Worm (Caenorhabditis elegans): ENCODE data around the gene C27C12.1.

The C27C12.1 gene

DNA sequence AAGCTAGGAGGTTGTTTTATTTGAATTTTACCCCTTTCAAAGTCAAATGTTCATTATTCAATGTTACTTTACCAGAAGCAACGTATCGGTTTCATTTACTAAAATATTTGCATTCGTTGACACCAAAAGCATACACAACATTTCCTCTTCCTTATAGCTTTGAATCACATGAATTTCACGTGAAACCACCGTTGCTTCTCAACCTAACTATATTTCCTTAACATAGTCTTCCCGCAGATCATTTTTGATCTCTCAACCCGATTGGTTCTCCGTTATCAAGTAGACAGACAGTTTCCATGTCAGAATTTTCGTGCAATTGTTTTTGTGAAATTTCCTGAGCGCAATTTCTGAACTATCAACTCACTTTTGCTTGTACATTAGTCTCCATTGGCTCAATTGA is 43.7 kb downstream of the C27C12.1 start:
- peak; percentile 0 for TF ChIP-seq gmeb-1 (tag; optimal IDR thresholded peaks at IDR 0.05)
- peak; percentile 48 for TF ChIP-seq sma-9 (GFP tag; optimal IDR thresholded peaks at IDR 0.05)
- no peak for TF ChIP-seq sma-9 (tag; optimal IDR thresholded peaks at IDR 0.05)
- no peak for TF ChIP-seq sem-4 (tag; optimal IDR thresholded peaks at IDR 0.05)

ce11 chrX:14808796-14809195 is 44.8 kb downstream of the C27C12.1 start:
- TF ChIP-seq skn-1 (tag; optimal IDR thresholded peaks at IDR 0.05): peak; percentile 90
- peak; percentile 6 for TF ChIP-seq sma-3 (GFP tag; optimal IDR thresholded peaks at IDR 0.05)
- TF ChIP-seq lsy-2 (tag; optimal IDR thresholded peaks at IDR 0.05): no peak
- peak; percentile 28 for TF ChIP-seq lin-13 (GFP tag; optimal IDR thresholded peaks at IDR 0.05)

ce11 chrX:14806936-14807335 is 46.6 kb downstream of the C27C12.1 start, which contains the start of gene F42D1.4:
F42D1.4 (plus strand) TSS chrX:14807236.
- TF ChIP-seq elt-3 (tag; optimal IDR thresholded peaks at IDR 0.05) (no peak), snpc-4 (tag; optimal IDR thresholded peaks at IDR 0.05) (no peak), nhr-25 (tag; optimal IDR thresholded peaks at IDR 0.05) (no peak), unc-62 (GFP tag; optimal IDR thresholded peaks at IDR 0.05) (no peak), ceh-16 (tag; optimal IDR thresholded peaks at IDR 0.05) (no peak), fos-1 (tag; optimal IDR thresholded peaks at IDR 0.05) (no peak), peb-1 (tag; optimal IDR thresholded peaks at IDR 0.05) (no peak), skn-1 (tag; optimal IDR thresholded peaks at IDR 0.05) (no peak), egl-27 (tag; optimal IDR thresholded peaks at IDR 0.05) (no peak), dmd-4 (tag; optimal IDR thresholded peaks at IDR 0.05) (no peak), nhr-129 (tag; optimal IDR thresholded peaks at IDR 0.05) (no peak)

ce11 chrX:14805746-14806145 is 47.8 kb downstream of the C27C12.1 start:
- TF ChIP-seq mdl-1 (tag; optimal IDR thresholded peaks at IDR 0.05): no peak

DNA sequence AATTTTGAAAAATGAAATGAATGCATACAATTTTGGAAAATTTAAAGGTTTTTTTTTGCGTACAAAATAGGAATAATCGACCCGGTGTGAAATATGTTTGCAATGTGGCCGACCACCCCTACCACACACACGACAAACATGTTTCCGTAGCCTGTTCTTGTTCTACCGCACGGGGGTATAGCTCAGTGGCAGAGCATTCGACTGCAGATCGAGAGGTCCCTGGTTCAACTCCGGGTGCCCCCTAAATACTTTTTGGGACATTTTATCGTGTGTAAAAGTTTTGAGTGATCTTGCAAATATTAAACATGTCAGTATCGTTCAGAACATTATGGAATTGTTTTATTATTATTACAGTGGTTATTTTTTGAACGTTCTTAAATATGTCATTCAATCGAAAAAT is 48.9 kb downstream of the C27C12.1 start:
- TF ChIP-seq gmeb-1 (tag; optimal IDR thresholded peaks at IDR 0.05) (no peak), nhr-6 (tag; optimal IDR thresholded peaks at IDR 0.05) (no peak), nhr-12 (tag; optimal IDR thresholded peaks at IDR 0.05) (no peak), sem-4 (tag; optimal IDR thresholded peaks at IDR 0.05) (peak; percentile 32), nhr-129 (tag; optimal IDR thresholded peaks at IDR 0.05) (peak; percentile 29), unc-39 (tag; optimal IDR thresholded peaks at IDR 0.05) (no peak), skn-1 (tag; optimal IDR thresholded peaks at IDR 0.05) (no peak), blmp-1 (tag; optimal IDR thresholded peaks at IDR 0.05; ENCODE audit: insufficient read depth) (no peak), mbf-1 (tag; optimal IDR thresholded peaks at IDR 0.05) (no peak), snpc-4 (tag; optimal IDR thresholded peaks at IDR 0.05) (no peak), egl-27 (tag; optimal IDR thresholded peaks at IDR 0.05) (no peak), ceh-82 (tag; optimal IDR thresholded peaks at IDR 0.05) (no peak), unc-55 (GFP tag; optimal IDR thresholded peaks at IDR 0.05) (peak; percentile 33), lsy-2 (tag; optimal IDR thresholded peaks at IDR 0.05) (peak in 1 of 2 experiments; percentile 23), Y55F3AM.14 (GFP tag; optimal IDR thresholded peaks at IDR 0.05) (no peak), ztf-1 (GFP tag; conservative IDR thresholded peaks at IDR 0.05) (no peak), elt-3 (tag; optimal IDR thresholded peaks at IDR 0.05) (no peak), nhr-21 (tag; optimal IDR thresholded peaks at IDR 0.05) (no peak), dmd-4 (tag; optimal IDR thresholded peaks at IDR 0.05) (no peak), ZK546.5 (tag; optimal IDR thresholded peaks at IDR 0.05) (no peak), sma-3 (GFP tag; optimal IDR thresholded peaks at IDR 0.05) (peak; percentile 45), lin-11 (tag; optimal IDR thresholded peaks at IDR 0.05) (peak; percentile 23), nhr-11 (tag; optimal IDR thresholded peaks at IDR 0.05) (no peak), aly-2 (tag; optimal IDR thresholded peaks at IDR 0.05) (no peak), alr-1 (tag; optimal IDR thresholded peaks at IDR 0.05) (no peak), mab-5 (tag; optimal IDR thresholded peaks at IDR 0.05) (no peak), fos-1 (tag; optimal IDR thresholded peaks at IDR 0.05) (peak; percentile 42), lin-13 (GFP tag; optimal IDR thresholded peaks at IDR 0.05) (peak; percentile 33), nhr-23 (tag; optimal IDR thresholded peaks at IDR 0.05) (no peak), R02D3.7 (tag; optimal IDR thresholded peaks at IDR 0.05) (no peak), nhr-237 (tag; optimal IDR thresholded peaks at IDR 0.05) (no peak), C34F6.9 (tag; optimal IDR thresholded peaks at IDR 0.05) (peak; percentile 39), unc-62 (GFP tag; optimal IDR thresholded peaks at IDR 0.05) (no peak), ceh-16 (tag; optimal IDR thresholded peaks at IDR 0.05) (no peak), peb-1 (tag; optimal IDR thresholded peaks at IDR 0.05) (no peak), crh-2 (tag; optimal IDR thresholded peaks at IDR 0.05) (peak; percentile 23), elt-1 (tag; optimal IDR thresholded peaks at IDR 0.05) (no peak), ztf-11 (tag; optimal IDR thresholded peaks at IDR 0.05) (no peak), lin-39 (tag; optimal IDR thresholded peaks at IDR 0.05) (no peak), nhr-77 (tag; optimal IDR thresholded peaks at IDR 0.05) (no peak), nhr-10 (tag; optimal IDR thresholded peaks at IDR 0.05) (no peak)
